Fruit fly (Drosophila melanogaster) whole organism: ENCODE measurements at regions not wholly inside any gene's neighbourhood (a gene's known extent, or its start where the extent isn't known, plus 50 kb on each side); places are given as distances from the start of the nearest gene placed in this dataset.

Experiments
- Dll ChIP-seq: fragments of >200 bp; optimal IDR thresholded peaks from 2 replicates; lab custom pipeline; 2017
- pan ChIP-seq: fragments of >200 bp; optimal IDR thresholded peaks from 2 replicates; lab custom pipeline; 2017
- psq ChIP-seq: fragments of >200 bp; optimal IDR thresholded peaks from 2 replicates; lab custom pipeline; 2017

DNA sequence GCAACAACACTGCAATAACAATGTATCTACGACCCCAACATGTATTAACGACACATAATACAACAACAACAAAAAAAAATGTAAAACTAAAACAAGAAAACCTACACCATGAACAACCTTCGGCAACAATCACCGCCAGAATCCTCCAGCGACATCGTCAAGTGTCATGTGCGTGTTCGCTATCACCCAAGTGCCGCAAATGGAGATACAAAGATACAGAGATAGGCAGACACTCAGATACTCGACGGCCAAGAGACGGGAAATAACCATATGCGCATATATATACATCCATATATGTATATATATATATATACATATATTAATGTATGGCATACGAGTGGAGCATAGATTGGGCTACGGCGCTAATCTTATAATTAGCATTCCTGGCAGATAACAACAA is 62.7 kb upstream of the CG12362 start:
- TF ChIP-seq Dll (no peak), psq (lab: Kevin White, UChicago) (no peak), pan (lab: Kevin White, UChicago) (no peak)
